Worm (Caenorhabditis elegans): ENCODE measurements around the gene abt-1.

Gene abt-1

DNA sequence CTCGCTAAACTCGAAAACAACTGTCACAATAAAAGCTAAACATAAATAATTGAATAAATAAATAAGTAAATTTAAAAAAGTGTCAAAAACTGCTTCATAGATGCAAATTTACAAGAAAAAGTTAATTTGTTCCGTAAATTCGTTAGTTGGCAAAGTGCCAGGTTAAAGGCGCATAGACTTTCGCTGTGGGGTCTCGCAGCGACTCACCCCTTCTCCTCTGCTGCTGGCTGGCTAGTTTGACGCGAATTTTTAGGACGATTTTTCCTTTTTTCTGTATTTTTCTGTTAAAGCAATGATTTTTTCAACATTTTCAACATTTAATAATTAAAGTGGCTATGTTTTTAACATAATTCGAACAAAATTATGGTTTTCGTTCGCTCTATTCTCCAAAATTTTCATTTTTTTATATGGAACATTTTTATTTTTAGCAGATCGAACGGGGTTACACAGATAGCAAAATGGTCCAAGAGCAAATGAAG, 38.4 kb downstream of the abt-1 start, which contains the start of gene rack-1 (continued):
- TF ChIP-seq mdl-1 (tag; optimal IDR thresholded peaks at IDR 0.05) (peak in 1 of 2 experiments; percentile 38), nhr-12 (tag; optimal IDR thresholded peaks at IDR 0.05) (no peak), nhr-47 (tag; optimal IDR thresholded peaks at IDR 0.05) (peak; percentile 59)

DNA sequence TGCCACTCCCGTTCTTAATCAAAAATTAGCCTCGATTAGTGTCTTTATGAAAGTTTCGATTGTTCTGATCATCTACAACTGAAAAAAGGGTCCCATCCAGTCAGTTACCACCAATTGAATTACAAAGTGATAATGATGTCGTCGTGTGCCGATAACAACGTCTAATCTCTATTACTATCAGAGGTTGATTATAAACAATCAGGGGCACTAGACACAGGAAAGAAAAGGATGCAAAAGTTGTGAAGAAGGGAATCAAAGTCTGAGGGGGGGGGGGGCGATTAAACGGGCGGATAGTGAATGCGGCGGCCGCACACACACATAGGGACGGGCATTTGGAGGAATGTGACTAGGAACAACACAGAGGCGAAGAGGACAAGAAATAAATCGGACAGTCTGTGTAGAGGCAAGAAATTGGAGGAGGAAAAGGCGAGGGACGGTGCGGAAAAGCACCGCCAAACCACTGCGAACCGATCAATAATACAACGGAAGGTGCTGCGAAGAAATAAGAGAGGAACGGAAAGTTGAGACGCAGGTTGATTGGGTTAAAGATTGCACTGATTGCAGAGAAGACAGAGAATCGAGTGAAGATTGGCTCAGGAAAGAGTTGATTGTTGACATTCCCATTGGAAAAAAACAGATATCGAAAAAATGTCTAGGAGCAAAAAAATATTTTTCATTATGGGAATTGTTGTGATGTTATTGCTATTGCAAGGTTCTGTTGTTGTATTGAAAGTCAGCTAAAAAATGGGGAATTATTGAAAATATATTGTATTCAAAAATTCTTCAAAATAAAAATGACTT, 39.6 kb downstream of the abt-1 start:
- peak; percentile 74 for TF ChIP-seq blmp-1 (tag; optimal IDR thresholded peaks at IDR 0.05)
- no peak for TF ChIP-seq tlp-1 (tag; optimal IDR thresholded peaks at IDR 0.05)
- TF ChIP-seq unc-130 (tag; optimal IDR thresholded peaks at IDR 0.05), result no peak
- no peak for TF ChIP-seq F16B12.6 (tag; optimal IDR thresholded peaks at IDR 0.05)
- TF ChIP-seq nhr-47 (tag; optimal IDR thresholded peaks at IDR 0.05), result peak; percentile 0
- TF ChIP-seq elt-3 (tag; optimal IDR thresholded peaks at IDR 0.05), result peak in 2 of 6 experiments; percentile 0 to 8
- TF ChIP-seq nhr-90 (tag; optimal IDR thresholded peaks at IDR 0.05; ENCODE audit: poor library complexity), result peak; percentile 33
- TF ChIP-seq efl-1 (optimal IDR thresholded peaks at IDR 0.05), result no peak
- TF ChIP-seq efl-1 (GFP tag; optimal IDR thresholded peaks at IDR 0.05 in 1 of 2), result peak in 1 of 2 experiments; percentile 62
- peak; percentile 9; the same call in 1 of the 2 replicates for TF ChIP-seq nhr-19 (GFP tag; conservative IDR thresholded peaks at IDR 0.05)
- peak; percentile 19 for TF ChIP-seq nhr-20 (tag; optimal IDR thresholded peaks at IDR 0.05)
- peak; percentile 45 for TF ChIP-seq elt-2 (tag; optimal IDR thresholded peaks at IDR 0.05)
- peak; percentile 14 for TF ChIP-seq nhr-71 (tag; optimal IDR thresholded peaks at IDR 0.05)
- peak; percentile 73 for TF ChIP-seq lin-14 (GFP tag; optimal IDR thresholded peaks at IDR 0.05)
- peak; percentile 25 for TF ChIP-seq snu-23 (GFP tag; optimal IDR thresholded peaks at IDR 0.05)
- TF ChIP-seq mep-1 (tag; optimal IDR thresholded peaks at IDR 0.05), result peak; percentile 14

DNA sequence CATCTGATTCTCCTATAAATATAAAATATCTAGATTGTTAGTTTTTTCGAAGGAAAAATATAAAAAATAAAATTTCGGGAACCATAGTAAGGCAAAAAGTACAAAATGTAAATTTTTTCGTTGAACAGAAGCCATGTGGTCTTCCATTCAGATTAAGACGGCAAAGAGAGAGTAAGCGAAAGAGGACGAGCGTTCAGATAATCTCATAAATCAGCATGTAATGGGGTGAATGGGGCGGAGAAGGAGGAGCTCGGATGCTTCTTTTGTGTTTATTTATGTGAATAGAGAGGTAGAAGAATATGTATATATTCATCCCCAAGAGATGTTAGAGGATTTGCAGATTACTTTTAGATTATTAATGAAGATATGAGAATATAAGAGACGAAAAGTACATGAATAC, 40.4 kb downstream of the abt-1 start, which contains the start of gene pxf-1:
Gene pxf-1, minus strand, starts transcription at position 14 of the 400 bp plus-strand sequence.
- TF ChIP-seq mdl-1 (tag; optimal IDR thresholded peaks at IDR 0.05) (no peak), irx-1 (tag; optimal IDR thresholded peaks at IDR 0.05) (no peak), rnt-1 (tag; optimal IDR thresholded peaks at IDR 0.05) (no peak), pax-3 (tag; optimal IDR thresholded peaks at IDR 0.05) (no peak), ztf-4 (tag; optimal IDR thresholded peaks at IDR 0.05) (no peak), nhr-77 (tag; optimal IDR thresholded peaks at IDR 0.05) (no peak), mab-9 (GFP tag; IDR thresholded peaks at IDR 0.05) (no peak), nhr-237 (tag; optimal IDR thresholded peaks at IDR 0.05) (no peak), fkh-10 (GFP tag; optimal IDR thresholded peaks at IDR 0.05) (no peak), lin-35 (GFP tag; optimal IDR thresholded peaks at IDR 0.05) (no peak), xbp-1 (tag; optimal IDR thresholded peaks at IDR 0.05) (no peak), alr-1 (tag; optimal IDR thresholded peaks at IDR 0.05; ENCODE audit: borderline replicate concordance) (no peak), pag-3 (tag; optimal IDR thresholded peaks at IDR 0.05; ENCODE audit: borderline replicate concordance, insufficient read depth) (no peak), fkh-4 (tag; optimal IDR thresholded peaks at IDR 0.05; ENCODE audit: borderline replicate concordance) (no peak), nhr-76 (tag; optimal IDR thresholded peaks at IDR 0.05) (no peak), sox-4 (tag; optimal IDR thresholded peaks at IDR 0.05) (no peak), snu-23 (GFP tag; optimal IDR thresholded peaks at IDR 0.05) (no peak), unc-30 (tag; optimal IDR thresholded peaks at IDR 0.05) (no peak)

DNA sequence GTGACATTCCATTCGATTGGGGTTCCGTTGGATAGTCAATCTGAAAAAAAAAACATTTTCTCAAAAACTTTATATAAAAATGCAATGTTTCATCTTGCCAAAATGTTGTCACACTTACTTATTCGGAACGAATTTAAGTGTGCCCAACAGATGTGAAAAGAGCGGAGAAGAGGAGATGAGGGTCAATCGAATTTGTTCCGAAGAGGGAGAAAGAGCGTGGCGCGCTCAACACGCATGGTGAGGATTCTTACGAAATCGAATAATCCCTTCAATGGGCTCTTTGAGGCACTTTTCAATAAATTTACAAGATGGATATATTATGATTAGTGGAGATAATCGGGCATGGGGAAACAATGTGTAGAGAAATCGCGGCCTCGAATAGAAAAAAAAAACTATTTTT, 43.9 kb downstream of the abt-1 start:
- TF ChIP-seq lin-14 (GFP tag; optimal IDR thresholded peaks at IDR 0.05), result peak; percentile 84
- peak; percentile 21 for TF ChIP-seq nhr-71 (tag; optimal IDR thresholded peaks at IDR 0.05)
- TF ChIP-seq nhr-237 (tag; optimal IDR thresholded peaks at IDR 0.05), result no peak
- TF ChIP-seq sptf-1 (tag; optimal IDR thresholded peaks at IDR 0.05), result no peak
- no peak for TF ChIP-seq lin-15B (tag; optimal IDR thresholded peaks at IDR 0.05)
- peak; percentile 92 for TF ChIP-seq fkh-10 (GFP tag; optimal IDR thresholded peaks at IDR 0.05)
- TF ChIP-seq ces-1 (GFP tag; optimal IDR thresholded peaks at IDR 0.05), result peak; percentile 38
